Fruit fly (Drosophila melanogaster): ENCODE measurements around the gene Larp4B.

Larp4B gene

dm6 chr3L:3239033-3239752, 14.6 kb downstream of the Larp4B start, which contains the start of gene CG17746 (continued):
- TF ChIP-seq bcd (GFP tag; optimal IDR thresholded peaks at IDR 0.05) (no peak), grn (GFP tag; optimal IDR thresholded peaks at IDR 0.05) (no peak), crol (GFP tag; IDR thresholded peaks at IDR 0.05) (no peak), dm (GFP tag; optimal IDR thresholded peaks at IDR 0.05) (peak; percentile 63), D19A (tag; optimal IDR thresholded peaks at IDR 0.05) (no peak), lbe (GFP tag; optimal IDR thresholded peaks at IDR 0.05) (no peak), CHES-1-like (GFP tag; optimal IDR thresholded peaks at IDR 0.05) (peak; percentile 79), Neu2 (GFP tag; optimal IDR thresholded peaks at IDR 0.05; ENCODE audit: borderline replicate concordance) (no peak), CG6272 (GFP tag; IDR thresholded peaks at IDR 0.05) (no peak), cad (GFP tag; optimal IDR thresholded peaks at IDR 0.05) (no peak), cwo (GFP tag; optimal IDR thresholded peaks at IDR 0.05) (no peak), pb (GFP tag; optimal IDR thresholded peaks at IDR 0.05) (peak; percentile 14), sisA (GFP tag; IDR thresholded peaks at IDR 0.05) (peak; percentile 26; the same call in 1 of the 2 replicates), slp2 (GFP tag; optimal IDR thresholded peaks at IDR 0.05) (no peak), CG18619 (GFP tag; optimal IDR thresholded peaks at IDR 0.05) (no peak), CG15696 (tag; optimal IDR thresholded peaks at IDR 0.05) (no peak), D (optimal IDR thresholded peaks at IDR 0.05) (no peak), D (GFP tag; optimal IDR thresholded peaks at IDR 0.05) (no peak), pho (GFP tag; optimal IDR thresholded peaks at IDR 0.05) (peak; percentile 70), CG4820 (GFP tag; optimal IDR thresholded peaks at IDR 0.05) (peak; percentile 15), tin (GFP tag; optimal IDR thresholded peaks at IDR 0.05) (peak; percentile 45), oc (tag; optimal IDR thresholded peaks at IDR 0.05) (no peak), Jarid2 (GFP tag; optimal IDR thresholded peaks at IDR 0.05) (no peak), Gsc (GFP tag; IDR thresholded peaks at IDR 0.05) (no peak), Antp (GFP tag; optimal IDR thresholded peaks at IDR 0.05) (peak; percentile 34), Fer1 (GFP tag; optimal IDR thresholded peaks at IDR 0.05) (peak; percentile 46), Max (GFP tag; optimal IDR thresholded peaks at IDR 0.05) (peak; percentile 41), nerfin-2 (GFP tag; IDR thresholded peaks at IDR 0.05; ENCODE audit: partially characterized antibody) (no peak), hth (optimal IDR thresholded peaks at IDR 0.05) (no peak), seq (GFP tag; IDR thresholded peaks at IDR 0.05) (no peak), CG16779 (GFP tag; IDR thresholded peaks at IDR 0.05) (no peak), Kr (GFP tag; optimal IDR thresholded peaks at IDR 0.05) (no peak), her (GFP tag; optimal IDR thresholded peaks at IDR 0.05) (peak; percentile 53), CG3847 (GFP tag; IDR thresholded peaks at IDR 0.05) (peak; percentile 91), gem (tag; optimal IDR thresholded peaks at IDR 0.05) (no peak), CG12104 (GFP tag; optimal IDR thresholded peaks at IDR 0.05) (no peak), CG11504 (tag; optimal IDR thresholded peaks at IDR 0.05) (no peak), CG12299 (tag; optimal IDR thresholded peaks at IDR 0.05) (no peak), amos (GFP tag; IDR thresholded peaks at IDR 0.05; ENCODE audit: partially characterized antibody) (peak; percentile 64; the same call in 1 of the 2 replicates), CG2199 (GFP tag; IDR thresholded peaks at IDR 0.05) (no peak), CG1832 (GFP tag; optimal IDR thresholded peaks at IDR 0.05) (no peak), gfzf (GFP tag; optimal IDR thresholded peaks at IDR 0.05) (peak; percentile 99), CG15269 (tag; optimal IDR thresholded peaks at IDR 0.05) (no peak), CG10274 (GFP tag; optimal IDR thresholded peaks at IDR 0.05) (no peak), CG7786 (GFP tag; optimal IDR thresholded peaks at IDR 0.05) (peak; percentile 27), CG4854 (GFP tag; optimal IDR thresholded peaks at IDR 0.05) (peak; percentile 42), ATbp (GFP tag; optimal IDR thresholded peaks at IDR 0.05) (no peak), dmrt99B (tag; optimal IDR thresholded peaks at IDR 0.05) (no peak), Mes4 (GFP tag; optimal IDR thresholded peaks at IDR 0.05) (peak; percentile 5), CG4617 (GFP tag; optimal IDR thresholded peaks at IDR 0.05; ENCODE audit: borderline replicate concordance) (peak; percentile 91), Ets97D (GFP tag; optimal IDR thresholded peaks at IDR 0.05) (peak; percentile 90)

All from whole organism, embryonic.